Worm (Caenorhabditis elegans): ENCODE data around the gene ZC302.3.

- TF ChIP-seq peb-1 (tag; optimal IDR thresholded peaks at IDR 0.05) (no peak), mdl-1 (tag; optimal IDR thresholded peaks at IDR 0.05) (no peak), skn-1 (tag; optimal IDR thresholded peaks at IDR 0.05) (no peak), zag-1 (tag; optimal IDR thresholded peaks at IDR 0.05) (no peak), nhr-11 (tag; optimal IDR thresholded peaks at IDR 0.05) (no peak), alr-1 (tag; optimal IDR thresholded peaks at IDR 0.05) (no peak)
These were observed 16.8 kb downstream of the ZC302.3 start for ce11 chrV:10724472-10724871.

Data from whole organism, L2 larva.